Fruit fly (Drosophila melanogaster) whole organism, embryonic: Measurements from ENCODE around the gene CG43707.

Experiments used
- Antp ChIP-seq: fragments of 200-800 bp; sonication (Bioruptor generic); optimal IDR thresholded peaks from 3 replicates; lab custom pipeline; 2016; ENCODE audit warnings: missing biosample characterization, missing genetic modification characterization
- CG10209 ChIP-seq: fragments of 200-800 bp; sonication (Bioruptor generic); optimal IDR thresholded peaks from 3 replicates; lab custom pipeline; 2017; ENCODE audit warnings: missing biosample characterization, mild to moderate bottlenecking, missing genetic modification characterization, missing genetic modification reagents
- CG1024 ChIP-seq: fragments of 200-800 bp; sonication (Bioruptor generic); IDR thresholded peaks from 2 replicates; pipeline ENCODE4 v1.3.6; 2022; ENCODE audit warnings: missing biosample characterization, missing genetic modification characterization
- CG12659 ChIP-seq: fragments of 200-800 bp; sonication (Bioruptor generic); optimal IDR thresholded peaks from 3 replicates; lab custom pipeline; 2017; ENCODE audit warnings: mild to moderate bottlenecking, missing biosample characterization, missing genetic modification reagents, missing genetic modification characterization
- CG12769 ChIP-seq: fragments of 200-800 bp; sonication (Bioruptor generic); optimal IDR thresholded peaks from 2 replicates; lab custom pipeline; 2019; ENCODE audit warnings: missing biosample characterization, mild to moderate bottlenecking, missing genetic modification characterization, moderate library complexity
- CG14050 ChIP-seq: fragments of 200-800 bp; sonication (Bioruptor generic); IDR thresholded peaks from 3 replicates; pipeline ENCODE4 v1.3.6; 2022; ENCODE audit warnings: missing biosample characterization, missing genetic modification characterization
- CG15073 ChIP-seq: fragments of 200-800 bp; sonication (Bioruptor generic); optimal IDR thresholded peaks from 2 replicates; lab custom pipeline; 2016; ENCODE audit warnings: missing biosample characterization, missing genetic modification characterization
- CG2712 ChIP-seq: fragments of 200-800 bp; optimal IDR thresholded peaks from 3 replicates; lab custom pipeline; 2019; ENCODE audit warnings: missing biosample characterization, mild to moderate bottlenecking, missing genetic modification characterization, moderate library complexity
- CG30431 ChIP-seq: fragments of 200-800 bp; sonication (Bioruptor generic); optimal IDR thresholded peaks from 2 replicates; lab custom pipeline; 2017; ENCODE audit warnings: missing biosample characterization, missing genetic modification characterization
- CG31365 ChIP-seq: fragments of 200-800 bp; sonication (Bioruptor generic); optimal IDR thresholded peaks from 2 replicates; lab custom pipeline; 2018; ENCODE audit warnings: missing biosample characterization, mild to moderate bottlenecking, missing genetic modification characterization
- CG34422 ChIP-seq: fragments of 200-800 bp; sonication (Bioruptor generic); IDR thresholded peaks from 3 replicates; pipeline ENCODE4 v1.3.6; 2022; ENCODE audit warnings: missing biosample characterization, missing genetic modification characterization
- CG3995 ChIP-seq: fragments of 200-800 bp; sonication (Bioruptor generic); optimal IDR thresholded peaks from 3 replicates; lab custom pipeline; 2016; ENCODE audit warnings: missing biosample characterization, missing genetic modification characterization
- CG4730 ChIP-seq: fragments of 200-800 bp; sonication (Bioruptor generic); IDR thresholded peaks from 2 replicates; pipeline ENCODE4 v1.3.6; 2022; ENCODE audit warnings: missing biosample characterization, missing genetic modification characterization
- CG5953 ChIP-seq: fragments of 200-800 bp; sonication (Bioruptor generic); IDR thresholded peaks from 2 replicates; pipeline ENCODE4 v1.3.6; 2022; ENCODE audit warnings: missing biosample characterization, missing genetic modification characterization
- CG7839 ChIP-seq: fragments of 200-800 bp; sonication (Bioruptor generic); optimal IDR thresholded peaks from 3 replicates; lab custom pipeline; 2018; ENCODE audit warnings: missing biosample characterization, mild to moderate bottlenecking, missing genetic modification characterization, moderate library complexity
- CG7963 ChIP-seq: fragments of 200-800 bp; sonication (Bioruptor generic); IDR thresholded peaks from 3 replicates; pipeline ENCODE4 v1.3.6; 2022; ENCODE audit warnings: missing biosample characterization, missing genetic modification characterization; ENCODE audit not compliant: partially characterized antibody
- CG8478 ChIP-seq: fragments of >200 bp; optimal IDR thresholded peaks from 2 replicates; lab custom pipeline; 2018
- Dbx ChIP-seq: fragments of 200-800 bp; sonication (Bioruptor generic); IDR thresholded peaks from 3 replicates; pipeline ENCODE4 v1.3.6; 2022; ENCODE audit warnings: missing biosample characterization, missing genetic modification characterization
- Dek ChIP-seq: fragments of 200-800 bp; sonication (Bioruptor generic); optimal IDR thresholded peaks from 3 replicates; lab custom pipeline; 2019; ENCODE audit warnings: missing biosample characterization, mild to moderate bottlenecking, missing genetic modification characterization, moderate library complexity
- Dfd ChIP-seq, 2 experiments: fragments of >200 bp; optimal IDR thresholded peaks; 2 replicates each; lab custom pipeline; 2017; ENCODE audit warnings: missing biosample characterization in 2 of 2, missing genetic modification characterization in 2 of 2
- E2f2 ChIP-seq: fragments of 200-800 bp; sonication (Bioruptor generic); IDR thresholded peaks from 2 replicates; pipeline ENCODE4 v1.3.6; 2022; ENCODE audit warnings: missing biosample characterization, missing genetic modification characterization
- MTF-1 ChIP-seq: fragments of 200-800 bp; sonication (Bioruptor generic); optimal IDR thresholded peaks from 2 replicates; lab custom pipeline; 2018; ENCODE audit warnings: missing biosample characterization, mild to moderate bottlenecking, missing genetic modification characterization, borderline replicate concordance
- NK7.1 ChIP-seq: fragments of 200-800 bp; sonication (Bioruptor generic); optimal IDR thresholded peaks from 3 replicates; lab custom pipeline; 2016; ENCODE audit warnings: missing biosample characterization, missing genetic modification characterization
- Opbp ChIP-seq: fragments of 200-800 bp; sonication (Bioruptor generic); IDR thresholded peaks from 3 replicates; pipeline ENCODE4 v1.3.6; 2022; ENCODE audit warnings: missing biosample characterization, missing genetic modification characterization; ENCODE audit not compliant: partially characterized antibody
- Ravus ChIP-seq: fragments of 200-800 bp; sonication (Bioruptor generic); IDR thresholded peaks from 2 replicates; pipeline ENCODE4 v1.3.6; 2022; ENCODE audit warnings: missing biosample characterization, missing genetic modification characterization
- Spps ChIP-seq: fragments of 200-800 bp; sonication (Bioruptor generic); optimal IDR thresholded peaks from 2 replicates; lab custom pipeline; 2018; ENCODE audit warnings: missing biosample characterization, mild to moderate bottlenecking, missing genetic modification characterization
- Sry-β ChIP-seq: fragments of 200-800 bp; sonication (Bioruptor generic); optimal IDR thresholded peaks from 2 replicates; lab custom pipeline; 2018; ENCODE audit warnings: missing biosample characterization, mild to moderate bottlenecking, missing genetic modification characterization, moderate library complexity
- TFAM ChIP-seq: fragments of 200-800 bp; sonication (Bioruptor generic); optimal IDR thresholded peaks from 2 replicates; lab custom pipeline; 2017; ENCODE audit warnings: missing biosample characterization, missing genetic modification characterization, inconsistent platforms
- ase ChIP-seq: fragments of 200-800 bp; sonication (Bioruptor generic); IDR thresholded peaks from 3 replicates; pipeline ENCODE4 v1.3.6; 2022; ENCODE audit warnings: missing biosample characterization, missing genetic modification characterization
- bigmax ChIP-seq: fragments of 200-800 bp; sonication (Bioruptor generic); optimal IDR thresholded peaks from 2 replicates; lab custom pipeline; 2018; ENCODE audit warnings: missing biosample characterization, mild to moderate bottlenecking, missing genetic modification characterization
- ci ChIP-seq: fragments of 200-800 bp; sonication (Bioruptor generic); IDR thresholded peaks from 3 replicates; pipeline ENCODE4 v1.3.6; 2022; ENCODE audit warnings: missing biosample characterization, missing genetic modification characterization
- dan ChIP-seq: fragments of 200-800 bp; sonication (Bioruptor generic); IDR thresholded peaks from 2 replicates; pipeline ENCODE4 v1.3.6; 2022; ENCODE audit warnings: missing biosample characterization, missing genetic modification characterization
- danr ChIP-seq: fragments of 200-800 bp; sonication (Bioruptor generic); IDR thresholded peaks from 2 replicates; pipeline ENCODE4 v1.3.6; 2022; ENCODE audit warnings: missing biosample characterization, missing genetic modification characterization
- dimm ChIP-seq: fragments of 200-800 bp; sonication (Bioruptor generic); IDR thresholded peaks from 2 replicates; pipeline ENCODE4 v1.3.6; 2022; ENCODE audit warnings: missing biosample characterization, missing genetic modification characterization
- exex ChIP-seq: fragments of 200-800 bp; sonication (Bioruptor generic); optimal IDR thresholded peaks from 4 replicates; lab custom pipeline; 2018; ENCODE audit warnings: missing biosample characterization, mild to moderate bottlenecking, missing genetic modification characterization, moderate library complexity
- eyg ChIP-seq: fragments of 200-800 bp; sonication (Bioruptor generic); optimal IDR thresholded peaks from 3 replicates; lab custom pipeline; 2016; ENCODE audit warnings: missing biosample characterization, missing genetic modification characterization
- gcm2 ChIP-seq: fragments of 200-800 bp; sonication (Bioruptor generic); optimal IDR thresholded peaks from 2 replicates; lab custom pipeline; 2016; ENCODE audit warnings: missing biosample characterization, missing genetic modification characterization
- her ChIP-seq: fragments of 200-800 bp; sonication (Bioruptor generic); optimal IDR thresholded peaks from 2 replicates; lab custom pipeline; 2016; ENCODE audit warnings: missing biosample characterization, missing genetic modification characterization
- insv ChIP-seq, 2 experiments: fragments of 200-800 bp; sonication (Bioruptor generic); optimal IDR thresholded peaks; 3 replicates each; lab custom pipeline; 2016 to 2018; ENCODE audit warnings: missing biosample characterization in 2 of 2, missing genetic modification characterization in 2 of 2
- inv ChIP-seq: fragments of 200-800 bp; sonication (Bioruptor generic); IDR thresholded peaks from 2 replicates; pipeline ENCODE4 v1.3.6; 2022; ENCODE audit warnings: missing biosample characterization, missing genetic modification characterization; ENCODE audit not compliant: partially characterized antibody
- jumu ChIP-seq: fragments of 200-800 bp; sonication (Bioruptor generic); optimal IDR thresholded peaks from 3 replicates; lab custom pipeline; 2016; ENCODE audit warnings: missing biosample characterization, missing genetic modification characterization
- ken ChIP-seq: fragments of 200-800 bp; sonication (Bioruptor generic); IDR thresholded peaks from 3 replicates; pipeline ENCODE4 v1.3.6; 2022; ENCODE audit warnings: missing biosample characterization, missing genetic modification characterization
- pho ChIP-seq: fragments of 200-800 bp; sonication (Bioruptor generic); optimal IDR thresholded peaks from 2 replicates; lab custom pipeline; 2016; ENCODE audit warnings: missing biosample characterization, missing genetic modification characterization
- ro ChIP-seq: fragments of 200-800 bp; sonication (Bioruptor generic); IDR thresholded peaks from 2 replicates; pipeline ENCODE4 v1.3.6; 2022; ENCODE audit warnings: missing biosample characterization, missing genetic modification characterization
- row ChIP-seq: fragments of 200-800 bp; sonication (Bioruptor generic); IDR thresholded peaks from 3 replicates; pipeline ENCODE4 v1.3.6; 2022; ENCODE audit warnings: missing biosample characterization, missing genetic modification characterization
- salm ChIP-seq: fragments of 200-800 bp; sonication (Bioruptor generic); optimal IDR thresholded peaks from 2 replicates; lab custom pipeline; 2018; ENCODE audit warnings: missing biosample characterization, mild to moderate bottlenecking, missing genetic modification characterization
- sc ChIP-seq, 3 experiments: fragments of >200 bp in 2 of 3; fragments of 200-800 bp in 1 of 3; sonication (Bioruptor generic) in 1 of 3; optimal IDR thresholded peaks; 2 replicates in 2 of 3; 3 replicates in 1 of 3; lab custom pipeline; 2017; ENCODE audit warnings: mild to moderate bottlenecking in 1 of 3, missing biosample characterization in 1 of 3, missing genetic modification characterization in 1 of 3, missing genetic modification reagents in 1 of 3
- slou ChIP-seq: fragments of 200-800 bp; sonication (Bioruptor generic); optimal IDR thresholded peaks from 3 replicates; lab custom pipeline; 2016; ENCODE audit warnings: missing biosample characterization, missing genetic modification characterization
- tll ChIP-seq, 2 experiments: fragments of 200-800 bp in 1 of 2; fragments of >200 bp in 1 of 2; sonication (Bioruptor generic) in 1 of 2; optimal IDR thresholded peaks; 2 replicates each; lab custom pipeline; 2017 to 2019; ENCODE audit warnings: missing biosample characterization in 2 of 2, missing genetic modification characterization in 2 of 2, mild to moderate bottlenecking in 1 of 2, moderate library complexity in 1 of 2
- twi ChIP-seq: fragments of 200-800 bp; optimal IDR thresholded peaks from 2 replicates; lab custom pipeline; 2019; ENCODE audit warnings: missing biosample characterization, mild to moderate bottlenecking, missing genetic modification characterization, moderate library complexity

The CG43707 gene

dm6 chr2L:3776614-3777196, 19.6 kb downstream of the CG43707 start (continued):
- TF ChIP-seq Dfd (GFP tag; optimal IDR thresholded peaks at IDR 0.05; lab: Kevin White, UChicago): no peak
- peak; percentile 66; the same call in 1 of the 2 replicates for TF ChIP-seq dan
- peak; percentile 87 for TF ChIP-seq CG7839 (tag; lab: Kevin White, UChicago)
- TF ChIP-seq CG4730 (GFP tag; lab: Robert Waterston, UW): peak; percentile 74
- TF ChIP-seq Sry-β (GFP tag; lab: Kevin White, UChicago): no peak
- TF ChIP-seq insv (GFP tag; optimal IDR thresholded peaks at IDR 0.05; lab: Kevin White, UChicago): peak in 1 of 2 experiments; percentile 36
- no peak for TF ChIP-seq pho (GFP tag; lab: Kevin White, UChicago)
- TF ChIP-seq ro: peak; percentile 82
- no peak for TF ChIP-seq CG3995 (GFP tag; lab: Kevin White, UChicago)
- no peak for TF ChIP-seq Opbp (GFP tag; lab: Robert Waterston, UW)
- TF ChIP-seq exex (tag; lab: Kevin White, UChicago): peak; percentile 27
- TF ChIP-seq CG12659 (GFP tag; lab: Kevin White, UChicago): peak; percentile 71
- peak; percentile 67 for TF ChIP-seq CG14050 (GFP tag; lab: Robert Waterston, UW)
- no peak for TF ChIP-seq eyg (GFP tag; lab: Kevin White, UChicago)
- peak; percentile 88 for TF ChIP-seq row (GFP tag; lab: Robert Waterston, UW)
- TF ChIP-seq Dbx: peak; percentile 71; the same call in 2 of the 3 replicates
- no peak for TF ChIP-seq danr (GFP tag; lab: Robert Waterston, UW)
- no peak for TF ChIP-seq CG8478 (lab: Kevin White, UChicago)
- TF ChIP-seq her: no peak
- TF ChIP-seq TFAM (GFP tag; lab: Kevin White, UChicago): no peak
- TF ChIP-seq ken: peak; percentile 43; the same call in 1 of the 3 replicates
- peak; percentile 23 for TF ChIP-seq MTF-1 (GFP tag; lab: Kevin White, UChicago)
- TF ChIP-seq Ravus (GFP tag; lab: Robert Waterston, UW): no peak; the same call in 1 of the 2 replicates
- peak; percentile 47 for TF ChIP-seq CG30431 (GFP tag; lab: Kevin White, UChicago)
- no peak; the same call in 1 of the 2 replicates for TF ChIP-seq CG5953 (GFP tag; lab: Robert Waterston, UW)
- peak; percentile 32 for TF ChIP-seq CG12769
- no peak for TF ChIP-seq CG31365 (tag; lab: Kevin White, UChicago)
- peak; percentile 98 for TF ChIP-seq CG2712 (tag; lab: Kevin White, UChicago)
- peak; percentile 83 for TF ChIP-seq salm (tag; lab: Kevin White, UChicago)
- TF ChIP-seq Spps (tag; lab: Kevin White, UChicago): peak; percentile 90
- peak; percentile 85 for TF ChIP-seq CG10209 (GFP tag; lab: Kevin White, UChicago)
- no peak for TF ChIP-seq CG15073 (GFP tag; lab: Kevin White, UChicago)
- TF ChIP-seq E2f2 (GFP tag; lab: Robert Waterston, UW): peak; percentile 58; the same call in 1 of the 2 replicates
- peak; percentile 90 for TF ChIP-seq twi (tag; lab: Kevin White, UChicago)
- no peak for TF ChIP-seq inv (GFP tag; lab: Robert Waterston, UW)
- TF ChIP-seq jumu (GFP tag; lab: Kevin White, UChicago): no peak
- peak; percentile 2 for TF ChIP-seq NK7.1 (GFP tag; lab: Kevin White, UChicago)
- TF ChIP-seq CG1024: peak; percentile 22; the same call in 1 of the 2 replicates
- TF ChIP-seq ci (GFP tag; lab: Robert Waterston, UW): peak; percentile 82
- no peak for TF ChIP-seq slou
- no peak for TF ChIP-seq CG7963
- TF ChIP-seq tll (GFP tag; optimal IDR thresholded peaks at IDR 0.05; lab: Kevin White, UChicago): peak in 1 of 2 experiments; percentile 42
- peak; percentile 84 for TF ChIP-seq Dek (tag; lab: Kevin White, UChicago)
- no peak for TF ChIP-seq sc (optimal IDR thresholded peaks at IDR 0.05; lab: Kevin White, UChicago)
- TF ChIP-seq sc (GFP tag; optimal IDR thresholded peaks at IDR 0.05; lab: Kevin White, UChicago): peak; percentile 79
- TF ChIP-seq Antp (GFP tag; lab: Kevin White, UChicago): no peak
- TF ChIP-seq gcm2 (GFP tag; lab: Kevin White, UChicago): no peak
- TF ChIP-seq ase (GFP tag; lab: Robert Waterston, UW): peak; percentile 67
- peak; percentile 38; the same call in 1 of the 2 replicates for TF ChIP-seq dimm (GFP tag; lab: Robert Waterston, UW)
- peak; percentile 86 for TF ChIP-seq CG34422 (GFP tag; lab: Robert Waterston, UW)
- no peak for TF ChIP-seq bigmax (GFP tag; lab: Kevin White, UChicago)
